Worm (Caenorhabditis elegans): ENCODE measurements around the gene T25F10.3.

DNA sequence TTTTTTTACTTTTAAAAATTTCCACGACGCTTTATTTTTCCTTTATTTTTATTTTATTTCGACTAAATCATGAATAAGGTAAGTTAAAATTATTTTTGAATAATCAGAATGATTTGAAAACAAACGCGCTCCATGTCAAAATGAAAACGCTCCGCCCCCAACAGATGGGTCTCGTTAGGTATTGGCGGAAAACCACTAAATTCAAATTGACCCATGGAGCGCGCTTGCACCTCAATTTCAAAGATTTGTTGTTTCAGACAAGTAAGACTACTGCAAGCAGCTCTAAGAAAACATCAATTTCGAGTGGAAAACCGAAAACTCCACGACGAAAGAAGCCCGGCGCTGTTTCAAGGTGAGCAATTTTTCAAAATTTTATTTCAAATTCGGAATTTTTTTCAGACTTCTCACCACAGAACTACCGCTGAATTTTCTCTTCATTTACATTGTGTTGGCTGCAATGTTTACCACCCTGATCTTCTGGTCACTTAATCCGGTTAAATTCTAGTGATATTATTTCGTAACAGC lies 43.1 kb downstream of the T25F10.3 start, which contains the start of gene ZC404.2:
- TF ChIP-seq lir-1 (GFP tag; conservative IDR thresholded peaks at IDR 0.05) (no peak), nhr-179 (tag; optimal IDR thresholded peaks at IDR 0.05) (no peak), attf-6 (GFP tag; IDR thresholded peaks at IDR 0.05) (no peak), nfya-2 (GFP tag; IDR thresholded peaks at IDR 0.05) (no peak), mel-28 (tag; optimal IDR thresholded peaks at IDR 0.05; ENCODE audit: borderline replicate concordance) (no peak), T26A5.8 (tag; optimal IDR thresholded peaks at IDR 0.05) (no peak)

Data from whole organism, young adult.